Worm (Caenorhabditis elegans) whole organism, L2 larva: ENCODE results near the gene Y37D8A.5.

Experiments
- ama-1 ChIP-seq: fragments of 150-350 bp; optimal IDR thresholded peaks from 2 replicates; lab custom pipeline; 2018; ENCODE audit warnings: inconsistent platforms
- elt-3 ChIP-seq: sonication (generic microtip); optimal IDR thresholded peaks from 2 replicates; lab custom pipeline; 2017; ENCODE audit warnings: missing biosample characterization, missing genetic modification characterization
- gmeb-1 ChIP-seq: fragments of 150-350 bp; optimal IDR thresholded peaks from 2 replicates; lab custom pipeline; 2014; ENCODE audit warnings: missing biosample characterization, missing genetic modification characterization
- mdl-1 ChIP-seq, 2 experiments: fragments of 150-350 bp in 1 of 2; sonication (generic microtip) in 1 of 2; optimal IDR thresholded peaks; 2 replicates each; lab custom pipeline; 2017; ENCODE audit warnings: missing biosample characterization in 2 of 2, missing genetic modification characterization in 2 of 2
- nhr-11 ChIP-seq: fragments of 150-350 bp; optimal IDR thresholded peaks from 2 replicates; lab custom pipeline; 2014; ENCODE audit warnings: missing biosample characterization, missing genetic modification characterization
- nhr-237 ChIP-seq: fragments of 150-350 bp; optimal IDR thresholded peaks from 2 replicates; lab custom pipeline; 2014; ENCODE audit warnings: missing biosample characterization, missing genetic modification characterization
- skn-1 ChIP-seq: sonication (generic microtip); optimal IDR thresholded peaks from 2 replicates; lab custom pipeline; 2017; ENCODE audit warnings: missing biosample characterization, missing genetic modification characterization
- snpc-4 ChIP-seq: fragments of 150-350 bp; optimal IDR thresholded peaks from 2 replicates; lab custom pipeline; 2014; ENCODE audit warnings: missing biosample characterization, missing genetic modification characterization
- unc-62 ChIP-seq: fragments of 150-350 bp; optimal IDR thresholded peaks from 2 replicates; lab custom pipeline; 2014; ENCODE audit warnings: missing biosample characterization, missing genetic modification reagents, missing genetic modification characterization

ce11 chrIII:12848981-12849589 is 6.2 kb downstream of the Y37D8A.5 start:
- TF ChIP-seq mdl-1 (tag; optimal IDR thresholded peaks at IDR 0.05; lab: Kevin White, UChicago), result peak in 1 of 2 experiments; percentile 31
- no peak for TF ChIP-seq nhr-237
- TF ChIP-seq snpc-4 (tag; lab: Kevin White, UChicago), result no peak
- no peak for TF ChIP-seq unc-62
- TF ChIP-seq skn-1, result no peak
- TF ChIP-seq nhr-11 (tag; lab: Kevin White, UChicago), result no peak
- TF ChIP-seq elt-3, result no peak
- no peak for TF ChIP-seq ama-1
- TF ChIP-seq gmeb-1 (tag; lab: Kevin White, UChicago), result peak; percentile 21
